Worm (Caenorhabditis elegans) whole organism, early embryonic: ENCODE results near the gene srv-1.

Experiments used
- aly-1 ChIP-seq: sonication (generic microtip); optimal IDR thresholded peaks from 2 replicates; lab custom pipeline; 2016; ENCODE audit warnings: missing genetic modification characterization, missing compliant biosample characterization
- ama-1 ChIP-seq: fragments of 150-350 bp; optimal IDR thresholded peaks from 2 replicates; lab custom pipeline; 2014
- flt-1 ChIP-seq: fragments of 200-800 bp; sonication (Bioruptor generic); IDR thresholded peaks from 2 replicates; pipeline ENCODE4 v1.3.6; 2022; ENCODE audit warnings: missing genetic modification characterization, missing compliant biosample characterization

ce11 chrIII:6856709-6857108 is 6.5 kb downstream of the srv-1 start, which contains the start of gene zak-1:
- TF ChIP-seq ama-1 (no peak), aly-1 (tag; lab: Kevin White, UChicago) (no peak), flt-1 (no peak)
